Worm (Caenorhabditis elegans): ENCODE data around the gene pcyt-1.

DNA sequence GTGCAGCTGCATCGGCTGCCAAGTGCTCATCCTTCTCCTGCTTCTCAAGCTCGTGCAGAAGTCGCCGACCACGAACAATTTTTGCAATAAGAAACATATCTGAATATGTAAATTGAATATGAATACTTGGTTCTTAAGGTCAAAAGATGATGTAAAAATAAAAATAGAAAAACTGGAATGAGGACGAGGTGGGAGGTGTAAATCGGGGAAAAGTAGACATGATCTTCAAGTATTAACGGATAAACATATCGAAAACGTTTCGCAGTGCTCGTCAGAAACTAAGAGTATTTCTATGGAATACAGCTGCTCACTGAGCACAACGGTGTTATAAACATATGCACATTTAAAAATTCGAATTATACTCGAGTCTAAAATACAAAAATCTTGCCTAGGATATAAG, 32.1 kb upstream of the pcyt-1 start, which contains the start of gene glb-16:
- TF ChIP-seq fkh-10 (GFP tag; optimal IDR thresholded peaks at IDR 0.05) (no peak), pha-4 (tag; optimal IDR thresholded peaks at IDR 0.05) (no peak)
